Worm (Caenorhabditis elegans) whole organism, mixed stage, embryonic: ENCODE measurements around the gene C47D12.2.
A peak's percentile ranks its signal among the peaks of the same experiment; 100 is the strongest.

ENCODE experiments used
- M03D4.4 ChIP-seq: sonication (generic microtip); optimal IDR thresholded peaks from 2 replicates; lab custom pipeline; 2017; ENCODE audit warnings: mild to moderate bottlenecking, missing genetic modification characterization, missing compliant biosample characterization
- ceh-43 ChIP-seq: fragments of 200-800 bp; sonication (Bioruptor generic); optimal IDR thresholded peaks from 2 replicates; lab custom pipeline; 2018; ENCODE audit warnings: mild to moderate bottlenecking, missing genetic modification characterization, moderate library complexity, missing compliant biosample characterization
- ceh-83 ChIP-seq: fragments of 200-800 bp; sonication (Bioruptor generic); optimal IDR thresholded peaks from 2 replicates; lab custom pipeline; 2018; ENCODE audit warnings: mild to moderate bottlenecking, missing genetic modification characterization, missing compliant biosample characterization
- ces-1 ChIP-seq: fragments of 150-350 bp; optimal IDR thresholded peaks from 2 replicates; lab custom pipeline; 2014; ENCODE audit warnings: missing biosample characterization, missing genetic modification reagents, missing genetic modification characterization
- cnd-1 ChIP-seq: fragments of 200-800 bp; sonication (Bioruptor generic); optimal IDR thresholded peaks from 2 replicates; lab custom pipeline; 2018; ENCODE audit warnings: mild to moderate bottlenecking, missing genetic modification characterization, missing compliant biosample characterization
- drap-1 ChIP-seq: fragments of 200-800 bp; sonication (Bioruptor generic); optimal IDR thresholded peaks from 3 replicates; lab custom pipeline; 2018; ENCODE audit warnings: mild to moderate bottlenecking, missing genetic modification characterization, missing compliant biosample characterization
- elt-1 ChIP-seq: sonication (generic microtip); optimal IDR thresholded peaks from 2 replicates; lab custom pipeline; 2017; ENCODE audit warnings: missing genetic modification characterization, mild to moderate bottlenecking, missing compliant biosample characterization, antibody characterized with exemption, moderate library complexity, borderline replicate concordance; ENCODE audit not compliant: insufficient read depth
- elt-3 ChIP-seq: fragments of 150-350 bp; optimal IDR thresholded peaks from 2 replicates; lab custom pipeline; 2014; ENCODE audit warnings: missing biosample characterization, missing genetic modification characterization
- flh-1 ChIP-seq: fragments of 200-800 bp; sonication (Bioruptor generic); optimal IDR thresholded peaks from 2 replicates; lab custom pipeline; 2018; ENCODE audit warnings: mild to moderate bottlenecking, missing genetic modification characterization, moderate library complexity, missing compliant biosample characterization
- ham-2 ChIP-seq: fragments of 200-800 bp; sonication (Bioruptor generic); optimal IDR thresholded peaks from 2 replicates; lab custom pipeline; 2018; ENCODE audit warnings: mild to moderate bottlenecking, missing genetic modification characterization, missing compliant biosample characterization
- hlh-1 ChIP-seq: fragments of 150-350 bp; optimal IDR thresholded peaks from 2 replicates; lab custom pipeline; 2014; ENCODE audit warnings: missing biosample characterization, missing genetic modification reagents, missing genetic modification characterization
- lin-13 ChIP-seq: fragments of 150-350 bp; optimal IDR thresholded peaks from 2 replicates; lab custom pipeline; 2014; ENCODE audit warnings: missing biosample characterization, missing genetic modification characterization
- lin-32 ChIP-seq: fragments of 200-800 bp; sonication (Bioruptor generic); optimal IDR thresholded peaks from 2 replicates; lab custom pipeline; 2018; ENCODE audit warnings: mild to moderate bottlenecking, missing genetic modification characterization, missing compliant biosample characterization
- lsy-2 ChIP-seq: fragments of 150-350 bp; optimal IDR thresholded peaks from 2 replicates; lab custom pipeline; 2014; ENCODE audit warnings: missing biosample characterization, missing genetic modification characterization
- mab-5 ChIP-seq: fragments of 150-350 bp; optimal IDR thresholded peaks from 2 replicates; lab custom pipeline; 2014; ENCODE audit warnings: missing biosample characterization, missing genetic modification characterization
- mls-2 ChIP-seq: sonication (generic microtip); optimal IDR thresholded peaks from 2 replicates; lab custom pipeline; 2016; ENCODE audit warnings: mild to moderate bottlenecking, missing genetic modification characterization, moderate library complexity, missing compliant biosample characterization
- nhr-12 ChIP-seq: fragments of 150-350 bp; optimal IDR thresholded peaks from 2 replicates; lab custom pipeline; 2014; ENCODE audit warnings: missing biosample characterization, missing genetic modification characterization
- nhr-2 ChIP-seq: fragments of 150-350 bp; optimal IDR thresholded peaks from 2 replicates; lab custom pipeline; 2014; ENCODE audit warnings: missing biosample characterization, missing genetic modification characterization
- nhr-28 ChIP-seq: fragments of 150-350 bp; optimal IDR thresholded peaks from 2 replicates; lab custom pipeline; 2014; ENCODE audit warnings: missing biosample characterization, missing genetic modification characterization
- nhr-76 ChIP-seq: sonication (generic microtip); optimal IDR thresholded peaks from 2 replicates; lab custom pipeline; 2017; ENCODE audit warnings: missing biosample characterization, missing genetic modification characterization
- pha-4 ChIP-seq: fragments of 150-350 bp; optimal IDR thresholded peaks from 2 replicates; lab custom pipeline; 2018; ENCODE audit warnings: missing biosample characterization, missing genetic modification reagents, missing genetic modification characterization
- sem-2 ChIP-seq: fragments of 200-800 bp; sonication (Bioruptor generic); optimal IDR thresholded peaks from 2 replicates; lab custom pipeline; 2018; ENCODE audit warnings: mild to moderate bottlenecking, missing genetic modification characterization, missing compliant biosample characterization
- snpc-4 ChIP-seq: fragments of 150-350 bp; optimal IDR thresholded peaks from 2 replicates; lab custom pipeline; 2014; ENCODE audit warnings: missing biosample characterization, missing genetic modification characterization
- sptf-1 ChIP-seq: sonication (generic microtip); optimal IDR thresholded peaks from 2 replicates; lab custom pipeline; 2017; ENCODE audit warnings: mild to moderate bottlenecking, missing genetic modification characterization, moderate library complexity, missing compliant biosample characterization
- tbx-8 ChIP-seq: fragments of 200-800 bp; sonication (Bioruptor generic); optimal IDR thresholded peaks from 2 replicates; lab custom pipeline; 2018; ENCODE audit warnings: mild to moderate bottlenecking, missing genetic modification characterization, moderate library complexity, missing compliant biosample characterization
- unc-120 ChIP-seq: sonication (generic microtip); optimal IDR thresholded peaks from 2 replicates; lab custom pipeline; 2017; ENCODE audit warnings: missing genetic modification characterization, missing compliant biosample characterization; ENCODE audit not compliant: poor library complexity, severe bottlenecking
- unc-39 ChIP-seq: fragments of 150-350 bp; optimal IDR thresholded peaks from 2 replicates; lab custom pipeline; 2014; ENCODE audit warnings: missing biosample characterization, missing genetic modification characterization
- unc-62 ChIP-seq: fragments of 150-350 bp; optimal IDR thresholded peaks from 2 replicates; lab custom pipeline; 2014; ENCODE audit warnings: missing biosample characterization, missing genetic modification reagents, missing genetic modification characterization
- zip-8 ChIP-seq: fragments of 150-350 bp; optimal IDR thresholded peaks from 2 replicates; lab custom pipeline; 2014; ENCODE audit warnings: missing biosample characterization, missing genetic modification characterization
- ztf-11 ChIP-seq: fragments of 150-350 bp; optimal IDR thresholded peaks from 2 replicates; lab custom pipeline; 2014; ENCODE audit warnings: missing biosample characterization, missing genetic modification characterization

Gene C47D12.2

ce11 chrII:11724362-11724761, 48.3 kb downstream of the C47D12.2 start:
- TF ChIP-seq ztf-11 (no peak), ceh-43 (GFP tag; lab: Kevin White, UChicago) (no peak), ces-1 (GFP tag; lab: Kevin White, UChicago) (peak; percentile 85), nhr-76 (tag; lab: Kevin White, UChicago) (no peak), unc-120 (peak; percentile 25), M03D4.4 (tag; lab: Kevin White, UChicago) (no peak), elt-3 (no peak), flh-1 (GFP tag; lab: Kevin White, UChicago) (no peak), hlh-1 (peak; percentile 74), nhr-2 (tag; lab: Kevin White, UChicago) (no peak), unc-39 (tag; lab: Kevin White, UChicago) (no peak), lin-32 (GFP tag; lab: Kevin White, UChicago) (no peak), snpc-4 (tag; lab: Kevin White, UChicago) (no peak), sem-2 (GFP tag; lab: Kevin White, UChicago) (no peak), nhr-12 (tag; lab: Kevin White, UChicago) (no peak), mls-2 (no peak), ham-2 (GFP tag; lab: Kevin White, UChicago) (no peak)

ce11 chrII:11725615-11726014, 49.5 kb downstream of the C47D12.2 start:
- TF ChIP-seq nhr-2 (tag; lab: Kevin White, UChicago) (no peak), ceh-83 (GFP tag; lab: Kevin White, UChicago) (no peak), hlh-1 (no peak), unc-62 (GFP tag; lab: Kevin White, UChicago) (no peak), sem-2 (GFP tag; lab: Kevin White, UChicago) (no peak), mls-2 (no peak), ztf-11 (no peak), lin-13 (tag; lab: Kevin White, UChicago) (no peak), unc-120 (no peak), nhr-12 (tag; lab: Kevin White, UChicago) (no peak)

ce11 chrII:11726470-11727106, 50.5 kb downstream of the C47D12.2 start, which contains the start of gene F13D12.5:
F13D12.5 (plus strand) TSS chrII:11726814.
- TF ChIP-seq zip-8 (tag; lab: Kevin White, UChicago) (no peak), cnd-1 (no peak), ztf-11 (no peak), lin-13 (tag; lab: Kevin White, UChicago) (no peak), unc-39 (tag; lab: Kevin White, UChicago) (no peak), ces-1 (GFP tag; lab: Kevin White, UChicago) (no peak), drap-1 (GFP tag; lab: Kevin White, UChicago) (no peak), pha-4 (no peak), sptf-1 (tag; lab: Kevin White, UChicago) (no peak), snpc-4 (tag; lab: Kevin White, UChicago) (no peak), nhr-28 (tag; lab: Kevin White, UChicago) (no peak), lsy-2 (tag; lab: Kevin White, UChicago) (no peak)

ce11 chrII:11727438-11727837, 51.3 kb downstream of the C47D12.2 start:
- no peak for TF ChIP-seq zip-8 (tag; lab: Kevin White, UChicago)
- no peak for TF ChIP-seq tbx-8 (GFP tag; lab: Kevin White, UChicago)
- TF ChIP-seq mab-5: no peak

- TF ChIP-seq ceh-43 (GFP tag; lab: Kevin White, UChicago) (no peak), unc-120 (peak; percentile 45), hlh-1 (peak; percentile 91), ztf-11 (no peak), elt-1 (tag; lab: Kevin White, UChicago) (no peak), elt-3 (no peak)
These were observed 52.5 kb downstream of the C47D12.2 start, which contains the start of gene alh-8 for ce11 chrII:11728545-11729105. alh-8 (plus strand) TSS chrII:11729055.
